Fruit fly (Drosophila melanogaster) whole organism, embryonic: ENCODE measurements around the gene CG15144.

Source experiments
- Atf3 ChIP-seq: fragments of 200-800 bp; sonication (Bioruptor generic); optimal IDR thresholded peaks from 3 replicates; lab custom pipeline; 2016; ENCODE audit warnings: missing biosample characterization, missing genetic modification characterization
- CG10274 ChIP-seq: fragments of 200-800 bp; sonication (Bioruptor generic); optimal IDR thresholded peaks from 3 replicates; lab custom pipeline; 2017; ENCODE audit warnings: missing biosample characterization, mild to moderate bottlenecking, missing genetic modification characterization
- CG10654 ChIP-seq: fragments of 200-800 bp; sonication (Bioruptor generic); optimal IDR thresholded peaks from 2 replicates; lab custom pipeline; 2016; ENCODE audit warnings: missing biosample characterization, missing genetic modification characterization
- CG11085 ChIP-seq: fragments of 200-800 bp; sonication (Bioruptor generic); IDR thresholded peaks from 2 replicates; pipeline ENCODE4 v1.3.6; 2022; ENCODE audit warnings: missing biosample characterization, missing genetic modification characterization
- CG12219 ChIP-seq: fragments of 200-800 bp; sonication (Bioruptor generic); optimal IDR thresholded peaks from 3 replicates; lab custom pipeline; 2018; ENCODE audit warnings: missing biosample characterization, mild to moderate bottlenecking, missing genetic modification characterization
- CG12391 ChIP-seq: fragments of 200-800 bp; sonication (Bioruptor generic); optimal IDR thresholded peaks from 3 replicates; lab custom pipeline; 2018; ENCODE audit warnings: missing biosample characterization, mild to moderate bottlenecking, missing genetic modification characterization, moderate library complexity
- CG13123 ChIP-seq: fragments of 200-800 bp; sonication (Bioruptor generic); optimal IDR thresholded peaks from 2 replicates; lab custom pipeline; 2016; ENCODE audit warnings: missing biosample characterization, missing genetic modification characterization
- CG13296 ChIP-seq: fragments of 200-800 bp; sonication (Bioruptor generic); optimal IDR thresholded peaks from 3 replicates; lab custom pipeline; 2018; ENCODE audit warnings: missing biosample characterization, mild to moderate bottlenecking, missing genetic modification characterization
- CG15073 ChIP-seq: fragments of 200-800 bp; sonication (Bioruptor generic); optimal IDR thresholded peaks from 2 replicates; lab custom pipeline; 2016; ENCODE audit warnings: missing biosample characterization, missing genetic modification characterization
- CG15601 ChIP-seq: fragments of 200-800 bp; sonication (Bioruptor generic); optimal IDR thresholded peaks from 3 replicates; lab custom pipeline; 2019; ENCODE audit warnings: missing biosample characterization, mild to moderate bottlenecking, missing genetic modification characterization, moderate library complexity
- CG1602 ChIP-seq: fragments of 200-800 bp; sonication (Bioruptor generic); optimal IDR thresholded peaks from 3 replicates; lab custom pipeline; 2016; ENCODE audit warnings: missing biosample characterization, missing genetic modification characterization
- CG16815 ChIP-seq: fragments of 200-800 bp; sonication (Bioruptor generic); optimal IDR thresholded peaks from 3 replicates; lab custom pipeline; 2017; ENCODE audit warnings: missing biosample characterization, mild to moderate bottlenecking, missing genetic modification characterization
- CG16863 ChIP-seq: fragments of 200-800 bp; sonication (Bioruptor generic); optimal IDR thresholded peaks from 3 replicates; lab custom pipeline; 2016; ENCODE audit warnings: missing biosample characterization, missing genetic modification characterization
- CG17802 ChIP-seq: fragments of 200-800 bp; sonication (Bioruptor generic); optimal IDR thresholded peaks from 2 replicates; lab custom pipeline; 2018; ENCODE audit warnings: missing biosample characterization, mild to moderate bottlenecking, missing genetic modification characterization, moderate library complexity
- CG17829 ChIP-seq: fragments of 200-800 bp; optimal IDR thresholded peaks from 2 replicates; lab custom pipeline; 2019; ENCODE audit warnings: missing biosample characterization, mild to moderate bottlenecking, missing genetic modification characterization, moderate library complexity
- CG18476 ChIP-seq: fragments of 200-800 bp; sonication (Bioruptor generic); optimal IDR thresholded peaks from 2 replicates; lab custom pipeline; 2016; ENCODE audit warnings: missing biosample characterization, mild to moderate bottlenecking, missing genetic modification characterization
- CG2889 ChIP-seq: fragments of 200-800 bp; sonication (Bioruptor generic); IDR thresholded peaks from 3 replicates; pipeline ENCODE4 v1.3.6; 2022; ENCODE audit warnings: missing biosample characterization, missing genetic modification characterization
- CG31365 ChIP-seq: fragments of 200-800 bp; sonication (Bioruptor generic); optimal IDR thresholded peaks from 2 replicates; lab custom pipeline; 2018; ENCODE audit warnings: missing biosample characterization, mild to moderate bottlenecking, missing genetic modification characterization
- CG3281 ChIP-seq: fragments of 200-800 bp; sonication (Bioruptor generic); optimal IDR thresholded peaks from 3 replicates; lab custom pipeline; 2017; ENCODE audit warnings: missing biosample characterization, mild to moderate bottlenecking, missing genetic modification characterization
- CG3847 ChIP-seq: fragments of 200-800 bp; sonication (Bioruptor generic); IDR thresholded peaks from 2 replicates; pipeline ENCODE4 v1.3.6; 2022; ENCODE audit warnings: missing biosample characterization, missing genetic modification characterization
- CG3995 ChIP-seq: fragments of 200-800 bp; sonication (Bioruptor generic); optimal IDR thresholded peaks from 3 replicates; lab custom pipeline; 2016; ENCODE audit warnings: missing biosample characterization, missing genetic modification characterization
- CG4328 ChIP-seq: fragments of 200-800 bp; sonication (Bioruptor generic); optimal IDR thresholded peaks from 3 replicates; lab custom pipeline; 2017; ENCODE audit warnings: missing biosample characterization, missing genetic modification reagents, missing genetic modification characterization
- CG4424 ChIP-seq: fragments of 200-800 bp; sonication (Bioruptor generic); optimal IDR thresholded peaks from 3 replicates; lab custom pipeline; 2016; ENCODE audit warnings: missing biosample characterization, missing genetic modification characterization
- CG4854 ChIP-seq: fragments of 200-800 bp; sonication (Bioruptor generic); optimal IDR thresholded peaks from 2 replicates; lab custom pipeline; 2016; ENCODE audit warnings: missing biosample characterization, missing genetic modification characterization, inconsistent platforms
- CG9437 ChIP-seq: fragments of 200-800 bp; sonication (Bioruptor generic); optimal IDR thresholded peaks from 2 replicates; lab custom pipeline; 2018; ENCODE audit warnings: missing biosample characterization, mild to moderate bottlenecking, missing genetic modification characterization
- Camta ChIP-seq: fragments of 200-800 bp; sonication (Bioruptor generic); optimal IDR thresholded peaks from 2 replicates; lab custom pipeline; 2016; ENCODE audit warnings: missing biosample characterization, missing genetic modification characterization
- D19A ChIP-seq: fragments of 200-800 bp; optimal IDR thresholded peaks from 3 replicates; lab custom pipeline; 2019; ENCODE audit warnings: missing biosample characterization, mild to moderate bottlenecking, missing genetic modification characterization, moderate library complexity
- Dp ChIP-seq: fragments of 200-800 bp; sonication (Bioruptor generic); optimal IDR thresholded peaks from 2 replicates; lab custom pipeline; 2018; ENCODE audit warnings: missing biosample characterization, mild to moderate bottlenecking, missing genetic modification characterization, moderate library complexity
- Eip74EF ChIP-seq, 2 experiments: fragments of 200-800 bp in 1 of 2; fragments of >200 bp in 1 of 2; sonication (Bioruptor generic) in 1 of 2; optimal IDR thresholded peaks; 2 replicates each; lab custom pipeline; 2017 to 2019; ENCODE audit warnings: missing biosample characterization in 2 of 2, missing genetic modification characterization in 2 of 2, mild to moderate bottlenecking in 1 of 2, moderate library complexity in 1 of 2
- Fer1 ChIP-seq: fragments of 200-800 bp; sonication (Bioruptor generic); optimal IDR thresholded peaks from 2 replicates; lab custom pipeline; 2017; ENCODE audit warnings: missing biosample characterization, mild to moderate bottlenecking, missing genetic modification characterization
- Kr ChIP-seq: fragments of 200-800 bp; sonication (Bioruptor generic); optimal IDR thresholded peaks from 2 replicates; lab custom pipeline; 2017; ENCODE audit warnings: missing biosample characterization, mild to moderate bottlenecking, missing genetic modification characterization
- Lhr ChIP-seq: fragments of 200-800 bp; sonication (Bioruptor generic); optimal IDR thresholded peaks from 3 replicates; lab custom pipeline; 2017; ENCODE audit warnings: mild to moderate bottlenecking, missing biosample characterization, missing genetic modification reagents, missing genetic modification characterization
- Nf-YB ChIP-seq: fragments of 200-800 bp; sonication (Bioruptor generic); optimal IDR thresholded peaks from 3 replicates; lab custom pipeline; 2019; ENCODE audit warnings: missing biosample characterization, mild to moderate bottlenecking, missing genetic modification characterization, moderate library complexity
- PHDP ChIP-seq: fragments of 200-800 bp; sonication (Bioruptor generic); optimal IDR thresholded peaks from 3 replicates; lab custom pipeline; 2018; ENCODE audit warnings: missing biosample characterization, mild to moderate bottlenecking, missing genetic modification characterization, moderate library complexity
- al ChIP-seq: fragments of 200-800 bp; sonication (Bioruptor generic); IDR thresholded peaks from 2 replicates; pipeline ENCODE4 v1.3.6; 2022; ENCODE audit warnings: missing biosample characterization, missing genetic modification characterization
- danr ChIP-seq: fragments of 200-800 bp; sonication (Bioruptor generic); IDR thresholded peaks from 2 replicates; pipeline ENCODE4 v1.3.6; 2022; ENCODE audit warnings: missing biosample characterization, missing genetic modification characterization
- dimm ChIP-seq: fragments of 200-800 bp; sonication (Bioruptor generic); IDR thresholded peaks from 2 replicates; pipeline ENCODE4 v1.3.6; 2022; ENCODE audit warnings: missing biosample characterization, missing genetic modification characterization
- exex ChIP-seq: fragments of 200-800 bp; sonication (Bioruptor generic); optimal IDR thresholded peaks from 4 replicates; lab custom pipeline; 2018; ENCODE audit warnings: missing biosample characterization, mild to moderate bottlenecking, missing genetic modification characterization, moderate library complexity
- hth ChIP-seq: fragments of >200 bp; optimal IDR thresholded peaks from 2 replicates; lab custom pipeline; 2017; ENCODE audit warnings: inconsistent platforms
- mld ChIP-seq: fragments of 200-800 bp; sonication (Bioruptor generic); IDR thresholded peaks from 3 replicates; pipeline ENCODE4 v1.3.6; 2022; ENCODE audit warnings: missing biosample characterization, missing genetic modification characterization; ENCODE audit not compliant: partially characterized antibody
- nerfin-1 ChIP-seq: fragments of 200-800 bp; sonication (Bioruptor generic); optimal IDR thresholded peaks from 3 replicates; lab custom pipeline; 2019; ENCODE audit warnings: missing biosample characterization, mild to moderate bottlenecking, missing genetic modification characterization, moderate library complexity
- run ChIP-seq: fragments of 200-800 bp; sonication (Bioruptor generic); optimal IDR thresholded peaks from 3 replicates; lab custom pipeline; 2018; ENCODE audit warnings: missing biosample characterization, mild to moderate bottlenecking, missing genetic modification characterization
- scrt ChIP-seq: fragments of 200-800 bp; sonication (Bioruptor generic); optimal IDR thresholded peaks from 2 replicates; lab custom pipeline; 2018; ENCODE audit warnings: missing biosample characterization, mild to moderate bottlenecking, missing genetic modification characterization, moderate library complexity
- seq ChIP-seq: fragments of 200-800 bp; sonication (Bioruptor generic); IDR thresholded peaks from 2 replicates; pipeline ENCODE4 v1.3.6; 2022; ENCODE audit warnings: missing biosample characterization, missing genetic modification characterization
- slou ChIP-seq: fragments of 200-800 bp; sonication (Bioruptor generic); optimal IDR thresholded peaks from 3 replicates; lab custom pipeline; 2016; ENCODE audit warnings: missing biosample characterization, missing genetic modification characterization
- sug ChIP-seq: fragments of 200-800 bp; optimal IDR thresholded peaks from 2 replicates; lab custom pipeline; 2019; ENCODE audit warnings: missing biosample characterization, mild to moderate bottlenecking, missing genetic modification characterization, moderate library complexity
- tna ChIP-seq: fragments of 200-800 bp; sonication (Bioruptor generic); IDR thresholded peaks from 2 replicates; pipeline ENCODE4 v1.3.6; 2022; ENCODE audit warnings: missing biosample characterization, missing genetic modification characterization; ENCODE audit not compliant: partially characterized antibody
- trh ChIP-seq: fragments of 200-800 bp; sonication (Bioruptor generic); optimal IDR thresholded peaks from 2 replicates; lab custom pipeline; 2016; ENCODE audit warnings: missing biosample characterization, missing genetic modification characterization
- zen2 ChIP-seq: fragments of 200-800 bp; sonication (Bioruptor generic); IDR thresholded peaks from 3 replicates; pipeline ENCODE4 v1.3.6; 2022; ENCODE audit warnings: missing biosample characterization, missing genetic modification characterization; ENCODE audit not compliant: partially characterized antibody
- zf30C ChIP-seq: fragments of 200-800 bp; sonication (Bioruptor generic); optimal IDR thresholded peaks from 3 replicates; lab custom pipeline; 2018; ENCODE audit warnings: missing biosample characterization, mild to moderate bottlenecking, missing genetic modification characterization

The CG15144 gene

DNA sequence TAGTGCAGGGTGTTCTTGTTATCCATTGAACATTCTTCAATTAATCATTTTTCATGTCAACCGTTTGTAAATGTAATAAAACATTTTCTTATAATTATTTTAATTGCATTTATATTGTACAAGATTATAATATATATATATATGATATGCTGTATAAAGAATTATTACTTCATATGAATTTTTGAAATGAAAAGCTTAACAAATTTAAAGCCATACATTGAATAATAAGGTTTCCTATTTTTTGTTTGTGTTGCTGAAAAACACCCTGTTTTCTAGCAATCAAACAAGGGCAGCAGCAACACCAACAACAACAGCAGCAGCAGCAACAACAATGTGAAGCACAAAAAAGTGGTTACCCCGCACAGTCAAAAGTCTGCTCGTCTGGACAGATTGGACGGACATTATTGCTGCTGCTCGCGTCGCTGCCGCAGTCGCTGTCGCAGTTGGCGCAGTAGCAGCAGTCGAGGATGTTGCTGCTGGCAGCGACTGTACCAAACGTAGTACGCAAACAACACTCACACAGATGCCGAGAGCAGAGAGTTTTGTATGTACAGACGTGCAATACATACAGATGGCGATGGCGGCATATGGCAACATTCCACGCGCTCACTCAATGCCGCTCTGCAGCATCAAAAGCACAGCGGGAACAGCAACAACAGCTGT lies 29.3 kb upstream of the CG15144 start (continued):
- no peak for TF ChIP-seq al (GFP tag; lab: Robert Waterston, UW)
- TF ChIP-seq Fer1 (GFP tag; lab: Kevin White, UChicago): peak; percentile 56
- TF ChIP-seq Dp (GFP tag; lab: Kevin White, UChicago): no peak
- TF ChIP-seq CG18476 (GFP tag; lab: Kevin White, UChicago): no peak
- no peak for TF ChIP-seq CG1602 (GFP tag; lab: Kevin White, UChicago)
- peak in 1 of 2 experiments; percentile 0 for TF ChIP-seq Eip74EF (GFP tag; optimal IDR thresholded peaks at IDR 0.05; lab: Kevin White, UChicago)
- TF ChIP-seq CG4424: no peak
- TF ChIP-seq Camta: no peak
- no peak for TF ChIP-seq hth
- TF ChIP-seq mld (GFP tag; lab: Robert Waterston, UW): no peak
- no peak for TF ChIP-seq CG16815 (GFP tag; lab: Kevin White, UChicago)
- TF ChIP-seq CG13296 (GFP tag; lab: Kevin White, UChicago): peak; percentile 61
- no peak for TF ChIP-seq trh (GFP tag; lab: Kevin White, UChicago)
- peak; percentile 49 for TF ChIP-seq CG3281
- peak; percentile 26 for TF ChIP-seq sug (tag; lab: Kevin White, UChicago)
- peak; percentile 31 for TF ChIP-seq Nf-YB (GFP tag; lab: Kevin White, UChicago)
- TF ChIP-seq CG11085: 0 out of 2 replicates have a peak, but pooled peaks have one; percentile 8
- TF ChIP-seq Lhr (GFP tag; lab: Kevin White, UChicago): no peak
- peak; percentile 11 for TF ChIP-seq run (tag; lab: Kevin White, UChicago)
- no peak for TF ChIP-seq CG13123 (GFP tag; lab: Kevin White, UChicago)
- peak; percentile 21 for TF ChIP-seq exex (tag; lab: Kevin White, UChicago)
- no peak for TF ChIP-seq slou (GFP tag; lab: Kevin White, UChicago)
- peak; percentile 9 for TF ChIP-seq CG17829
- TF ChIP-seq dimm (GFP tag; lab: Robert Waterston, UW): no peak
- TF ChIP-seq PHDP: peak; percentile 72
- TF ChIP-seq CG10654 (GFP tag; lab: Kevin White, UChicago): no peak
- TF ChIP-seq Atf3: no peak
- no peak for TF ChIP-seq CG4328 (GFP tag; lab: Kevin White, UChicago)
- TF ChIP-seq CG3995 (GFP tag; lab: Kevin White, UChicago): no peak
- peak; percentile 11 for TF ChIP-seq CG15601 (tag; lab: Kevin White, UChicago)
- peak; percentile 53 for TF ChIP-seq CG12391 (tag; lab: Kevin White, UChicago)
- TF ChIP-seq CG4854: no peak
- no peak for TF ChIP-seq Kr
- no peak for TF ChIP-seq seq (GFP tag; lab: Robert Waterston, UW)
- TF ChIP-seq CG9437 (GFP tag; lab: Kevin White, UChicago): peak; percentile 37
- no peak for TF ChIP-seq nerfin-1
- TF ChIP-seq zf30C (GFP tag; lab: Kevin White, UChicago): no peak
- TF ChIP-seq zen2 (GFP tag; lab: Robert Waterston, UW): no peak; the same call in 2 of the 3 replicates
- no peak for TF ChIP-seq danr (GFP tag; lab: Robert Waterston, UW)
- TF ChIP-seq CG2889 (GFP tag; lab: Robert Waterston, UW): no peak
- TF ChIP-seq D19A (tag; lab: Kevin White, UChicago): peak; percentile 36
- no peak for TF ChIP-seq CG10274 (GFP tag; lab: Kevin White, UChicago)
- no peak for TF ChIP-seq CG17802 (tag; lab: Kevin White, UChicago)
- TF ChIP-seq CG16863 (GFP tag; lab: Kevin White, UChicago): no peak
- TF ChIP-seq CG12219 (GFP tag; lab: Kevin White, UChicago): no peak
- TF ChIP-seq CG15073 (GFP tag; lab: Kevin White, UChicago): no peak
- no peak for TF ChIP-seq tna
- no peak for TF ChIP-seq CG3847 (GFP tag; lab: Robert Waterston, UW)
- TF ChIP-seq CG31365 (tag; lab: Kevin White, UChicago): no peak
- TF ChIP-seq scrt (GFP tag; lab: Kevin White, UChicago): peak; percentile 17
